Fruit fly (Drosophila melanogaster) whole organism, embryonic: ENCODE data around the gene bb8.
A peak's percentile ranks its signal among the peaks of the same experiment; 100 is the strongest.

Source experiments
- Adf1 ChIP-seq: fragments of 200-800 bp; sonication (Bioruptor generic); IDR thresholded peaks from 2 replicates; pipeline ENCODE4 v1.3.6; 2022; ENCODE audit warnings: missing biosample characterization, missing genetic modification characterization
- BEAF-32 ChIP-seq: fragments of 200-800 bp; sonication (Bioruptor generic); optimal IDR thresholded peaks from 3 replicates; lab custom pipeline; 2017; ENCODE audit warnings: missing biosample characterization, missing genetic modification characterization, mild to moderate bottlenecking, moderate library complexity, missing genetic modification reagents
- CG12769 ChIP-seq: fragments of 200-800 bp; sonication (Bioruptor generic); optimal IDR thresholded peaks from 2 replicates; lab custom pipeline; 2019; ENCODE audit warnings: missing biosample characterization, mild to moderate bottlenecking, missing genetic modification characterization, moderate library complexity
- CG13424 ChIP-seq: fragments of 200-800 bp; sonication (Bioruptor generic); optimal IDR thresholded peaks from 2 replicates; lab custom pipeline; 2019; ENCODE audit warnings: missing biosample characterization, mild to moderate bottlenecking, missing genetic modification characterization, moderate library complexity
- CG14710 ChIP-seq: fragments of 200-800 bp; sonication (Bioruptor generic); optimal IDR thresholded peaks from 3 replicates; lab custom pipeline; 2019; ENCODE audit warnings: missing biosample characterization, mild to moderate bottlenecking, missing genetic modification characterization, moderate library complexity
- CG1529 ChIP-seq: fragments of 200-800 bp; sonication (Bioruptor generic); optimal IDR thresholded peaks from 3 replicates; lab custom pipeline; 2018; ENCODE audit warnings: missing biosample characterization, missing genetic modification characterization
- CG15601 ChIP-seq: fragments of 200-800 bp; sonication (Bioruptor generic); optimal IDR thresholded peaks from 3 replicates; lab custom pipeline; 2019; ENCODE audit warnings: missing biosample characterization, mild to moderate bottlenecking, missing genetic modification characterization, moderate library complexity
- CG1603 ChIP-seq: fragments of 200-800 bp; sonication (Bioruptor generic); optimal IDR thresholded peaks from 2 replicates; lab custom pipeline; 2019; ENCODE audit warnings: missing biosample characterization, mild to moderate bottlenecking, missing genetic modification characterization, moderate library complexity
- CG17328 ChIP-seq: fragments of 200-800 bp; sonication (Bioruptor generic); IDR thresholded peaks from 2 replicates; pipeline ENCODE4 v1.3.6; 2022; ENCODE audit warnings: missing biosample characterization, missing genetic modification characterization
- CG17568 ChIP-seq: fragments of 200-800 bp; sonication (Bioruptor generic); optimal IDR thresholded peaks from 2 replicates; lab custom pipeline; 2018; ENCODE audit warnings: missing biosample characterization, mild to moderate bottlenecking, missing genetic modification characterization, moderate library complexity
- CG17829 ChIP-seq: fragments of 200-800 bp; optimal IDR thresholded peaks from 2 replicates; lab custom pipeline; 2019; ENCODE audit warnings: missing biosample characterization, mild to moderate bottlenecking, missing genetic modification characterization, moderate library complexity
- CG1832 ChIP-seq: fragments of 200-800 bp; sonication (Bioruptor generic); optimal IDR thresholded peaks from 2 replicates; lab custom pipeline; 2017; ENCODE audit warnings: missing biosample characterization, mild to moderate bottlenecking, missing genetic modification characterization, inconsistent platforms
- CG18599 ChIP-seq: fragments of 200-800 bp; sonication (Bioruptor generic); optimal IDR thresholded peaks from 3 replicates; lab custom pipeline; 2017; ENCODE audit warnings: missing biosample characterization, missing genetic modification characterization, mild to moderate bottlenecking, moderate library complexity, missing genetic modification reagents
- CG2202 ChIP-seq: fragments of 200-800 bp; sonication (Bioruptor generic); optimal IDR thresholded peaks from 2 replicates; lab custom pipeline; 2018; ENCODE audit warnings: missing biosample characterization, mild to moderate bottlenecking, missing genetic modification characterization
- CG2678 ChIP-seq: fragments of 200-800 bp; sonication (Bioruptor generic); optimal IDR thresholded peaks from 3 replicates; lab custom pipeline; 2019; ENCODE audit warnings: missing biosample characterization, mild to moderate bottlenecking, missing genetic modification characterization, moderate library complexity
- CG30020 ChIP-seq: fragments of 200-800 bp; optimal IDR thresholded peaks from 2 replicates; lab custom pipeline; 2019; ENCODE audit warnings: missing biosample characterization, mild to moderate bottlenecking, missing genetic modification characterization, moderate library complexity
- CG31441 ChIP-seq: fragments of 200-800 bp; sonication (Bioruptor generic); IDR thresholded peaks from 2 replicates; pipeline ENCODE4 v1.3.6; 2022; ENCODE audit warnings: missing biosample characterization, missing genetic modification characterization
- CG32767 ChIP-seq: fragments of 200-800 bp; sonication (Bioruptor generic); IDR thresholded peaks from 2 replicates; pipeline ENCODE4 v1.3.6; 2022; ENCODE audit warnings: missing biosample characterization, missing genetic modification characterization
- CG32772 ChIP-seq: fragments of 200-800 bp; sonication (Bioruptor generic); IDR thresholded peaks from 2 replicates; pipeline ENCODE4 v1.3.6; 2022; ENCODE audit warnings: missing biosample characterization, missing genetic modification characterization
- CG4328 ChIP-seq: fragments of 200-800 bp; sonication (Bioruptor generic); optimal IDR thresholded peaks from 3 replicates; lab custom pipeline; 2017; ENCODE audit warnings: missing biosample characterization, missing genetic modification reagents, missing genetic modification characterization
- CG7556 ChIP-seq: fragments of 200-800 bp; sonication (Bioruptor generic); optimal IDR thresholded peaks from 2 replicates; lab custom pipeline; 2017; ENCODE audit warnings: missing biosample characterization, mild to moderate bottlenecking, missing genetic modification characterization
- CG9727 ChIP-seq: fragments of 200-800 bp; sonication (Bioruptor generic); optimal IDR thresholded peaks from 3 replicates; lab custom pipeline; 2017; ENCODE audit warnings: missing biosample characterization, mild to moderate bottlenecking, missing genetic modification characterization
- CoRest ChIP-seq: fragments of 200-800 bp; sonication (Bioruptor generic); optimal IDR thresholded peaks from 3 replicates; lab custom pipeline; 2018; ENCODE audit warnings: missing biosample characterization, mild to moderate bottlenecking, missing genetic modification characterization, moderate library complexity
- Doc2 ChIP-seq: fragments of 200-800 bp; sonication (Bioruptor generic); IDR thresholded peaks from 2 replicates; pipeline ENCODE4 v1.3.6; 2022; ENCODE audit warnings: missing biosample characterization, missing genetic modification characterization
- Fer1 ChIP-seq: fragments of 200-800 bp; sonication (Bioruptor generic); optimal IDR thresholded peaks from 2 replicates; lab custom pipeline; 2017; ENCODE audit warnings: missing biosample characterization, mild to moderate bottlenecking, missing genetic modification characterization
- Hsf ChIP-seq: fragments of 200-800 bp; sonication (Bioruptor generic); optimal IDR thresholded peaks from 3 replicates; lab custom pipeline; 2016; ENCODE audit warnings: missing biosample characterization, missing genetic modification characterization
- Kr ChIP-seq: fragments of 200-800 bp; sonication (Bioruptor generic); optimal IDR thresholded peaks from 2 replicates; lab custom pipeline; 2017; ENCODE audit warnings: missing biosample characterization, mild to moderate bottlenecking, missing genetic modification characterization
- MESR4 ChIP-seq: fragments of 200-800 bp; sonication (Bioruptor generic); optimal IDR thresholded peaks from 2 replicates; lab custom pipeline; 2018; ENCODE audit warnings: missing biosample characterization, mild to moderate bottlenecking, missing genetic modification characterization, moderate library complexity
- Sox102F ChIP-seq: fragments of 200-800 bp; sonication (Bioruptor generic); optimal IDR thresholded peaks from 2 replicates; lab custom pipeline; 2018; ENCODE audit warnings: missing biosample characterization, mild to moderate bottlenecking, missing genetic modification characterization, moderate library complexity
- Xbp1 ChIP-seq: fragments of 200-800 bp; sonication (Bioruptor generic); optimal IDR thresholded peaks from 3 replicates; lab custom pipeline; 2016; ENCODE audit warnings: missing biosample characterization, mild to moderate bottlenecking, missing genetic modification characterization
- ap ChIP-seq: fragments of 200-800 bp; sonication (Bioruptor generic); IDR thresholded peaks from 2 replicates; pipeline ENCODE4 v1.3.6; 2022; ENCODE audit warnings: missing biosample characterization, missing genetic modification characterization
- cas ChIP-seq: fragments of 200-800 bp; sonication (Bioruptor generic); IDR thresholded peaks from 2 replicates; pipeline ENCODE4 v1.3.6; 2022; ENCODE audit warnings: missing biosample characterization, missing genetic modification characterization
- crc ChIP-seq: fragments of 200-800 bp; sonication (Bioruptor generic); optimal IDR thresholded peaks from 2 replicates; lab custom pipeline; 2016; ENCODE audit warnings: missing biosample characterization, missing genetic modification characterization
- crol ChIP-seq: fragments of 200-800 bp; sonication (Bioruptor generic); IDR thresholded peaks from 2 replicates; pipeline ENCODE4 v1.3.6; 2022; ENCODE audit warnings: missing biosample characterization, missing genetic modification characterization
- crp ChIP-seq, 2 experiments: fragments of 200-800 bp; sonication (Bioruptor generic); optimal IDR thresholded peaks; 2 replicates in 1 of 2; 3 replicates in 1 of 2; lab custom pipeline; 2017; ENCODE audit warnings: missing biosample characterization in 2 of 2, missing genetic modification characterization in 2 of 2, mild to moderate bottlenecking in 1 of 2, moderate library complexity in 1 of 2
- ewg ChIP-seq: fragments of 200-800 bp; sonication (Bioruptor generic); optimal IDR thresholded peaks from 3 replicates; lab custom pipeline; 2017; ENCODE audit warnings: mild to moderate bottlenecking, missing biosample characterization, missing genetic modification reagents, missing genetic modification characterization
- ftz-f1 ChIP-seq: fragments of 200-800 bp; sonication (Bioruptor generic); optimal IDR thresholded peaks from 2 replicates; lab custom pipeline; 2016; ENCODE audit warnings: missing biosample characterization, missing genetic modification characterization
- gcm ChIP-seq: fragments of 200-800 bp; sonication (Bioruptor generic); optimal IDR thresholded peaks from 2 replicates; lab custom pipeline; 2019; ENCODE audit warnings: missing biosample characterization, mild to moderate bottlenecking, missing genetic modification characterization, moderate library complexity
- gem ChIP-seq: fragments of 200-800 bp; sonication (Bioruptor generic); optimal IDR thresholded peaks from 2 replicates; lab custom pipeline; 2019; ENCODE audit warnings: missing biosample characterization, mild to moderate bottlenecking, missing genetic modification characterization, moderate library complexity
- inv ChIP-seq: fragments of 200-800 bp; sonication (Bioruptor generic); IDR thresholded peaks from 2 replicates; pipeline ENCODE4 v1.3.6; 2022; ENCODE audit warnings: missing biosample characterization, missing genetic modification characterization; ENCODE audit not compliant: partially characterized antibody
- pfk ChIP-seq: fragments of 200-800 bp; sonication (Bioruptor generic); optimal IDR thresholded peaks from 2 replicates; lab custom pipeline; 2018; ENCODE audit warnings: missing biosample characterization, mild to moderate bottlenecking, missing genetic modification characterization, moderate library complexity
- rib ChIP-seq: fragments of 200-800 bp; sonication (Bioruptor generic); IDR thresholded peaks from 2 replicates; pipeline ENCODE4 v1.3.6; 2022; ENCODE audit warnings: missing biosample characterization, missing genetic modification characterization
- ro ChIP-seq: fragments of 200-800 bp; sonication (Bioruptor generic); IDR thresholded peaks from 2 replicates; pipeline ENCODE4 v1.3.6; 2022; ENCODE audit warnings: missing biosample characterization, missing genetic modification characterization
- row ChIP-seq: fragments of 200-800 bp; sonication (Bioruptor generic); IDR thresholded peaks from 3 replicates; pipeline ENCODE4 v1.3.6; 2022; ENCODE audit warnings: missing biosample characterization, missing genetic modification characterization
- sim ChIP-seq: fragments of 200-800 bp; sonication (Bioruptor generic); IDR thresholded peaks from 2 replicates; pipeline ENCODE4 v1.3.6; 2022; ENCODE audit warnings: missing biosample characterization, missing genetic modification characterization
- tll ChIP-seq, 2 experiments: fragments of 200-800 bp in 1 of 2; fragments of >200 bp in 1 of 2; sonication (Bioruptor generic) in 1 of 2; optimal IDR thresholded peaks; 2 replicates each; lab custom pipeline; 2017 to 2019; ENCODE audit warnings: missing biosample characterization in 2 of 2, missing genetic modification characterization in 2 of 2, mild to moderate bottlenecking in 1 of 2, moderate library complexity in 1 of 2
- zf30C ChIP-seq: fragments of 200-800 bp; sonication (Bioruptor generic); optimal IDR thresholded peaks from 3 replicates; lab custom pipeline; 2018; ENCODE audit warnings: missing biosample characterization, mild to moderate bottlenecking, missing genetic modification characterization

bb8 gene

dm6 chr3R:23300091-23300918 is 10.3 kb upstream of the bb8 start (continued):
- TF ChIP-seq CoRest (tag; lab: Kevin White, UChicago) (peak; percentile 37), CG1529 (GFP tag; lab: Kevin White, UChicago) (peak; percentile 47), CG13424 (peak; percentile 16), crc (GFP tag; lab: Kevin White, UChicago) (no peak), CG12769 (tag; lab: Kevin White, UChicago) (no peak), gem (tag; lab: Kevin White, UChicago) (peak; percentile 78), Sox102F (GFP tag; lab: Kevin White, UChicago) (peak; percentile 32), CG2202 (tag; lab: Kevin White, UChicago) (peak; percentile 63), ap (GFP tag; lab: Robert Waterston, UW) (0 out of 2 replicates have a peak, but pooled peaks have one; percentile 17), CG15601 (tag; lab: Kevin White, UChicago) (peak; percentile 42), CG32772 (GFP tag; lab: Robert Waterston, UW) (no peak), Kr (GFP tag; lab: Kevin White, UChicago) (no peak), CG1832 (GFP tag; lab: Kevin White, UChicago) (no peak), CG4328 (GFP tag; lab: Kevin White, UChicago) (no peak), CG17829 (peak; percentile 26), BEAF-32 (no peak), CG2678 (tag; lab: Kevin White, UChicago) (peak; percentile 17), sim (GFP tag; lab: Robert Waterston, UW) (no peak), Doc2 (GFP tag; lab: Robert Waterston, UW) (no peak), Adf1 (GFP tag; lab: Robert Waterston, UW) (no peak), CG1603 (tag; lab: Kevin White, UChicago) (peak; percentile 64), Xbp1 (GFP tag; lab: Kevin White, UChicago) (peak; percentile 43), zf30C (peak; percentile 97), cas (GFP tag; lab: Robert Waterston, UW) (no peak), CG9727 (GFP tag; lab: Kevin White, UChicago) (peak; percentile 54), gcm (GFP tag; lab: Kevin White, UChicago) (peak; percentile 49), tll (GFP tag; optimal IDR thresholded peaks at IDR 0.05; lab: Kevin White, UChicago) (peak in 1 of 2 experiments; percentile 41), ftz-f1 (GFP tag; lab: Kevin White, UChicago) (no peak), CG17568 (GFP tag; lab: Kevin White, UChicago) (peak; percentile 20), Hsf (GFP tag; lab: Kevin White, UChicago) (peak; percentile 53), ewg (GFP tag; lab: Kevin White, UChicago) (peak; percentile 12), CG17328 (peak; percentile 68), crp (GFP tag; optimal IDR thresholded peaks at IDR 0.05; lab: Kevin White, UChicago) (peak in 1 of 2 experiments; percentile 19), MESR4 (GFP tag; lab: Kevin White, UChicago) (no peak), row (GFP tag; lab: Robert Waterston, UW) (peak; percentile 65), CG14710 (tag; lab: Kevin White, UChicago) (peak; percentile 11), CG32767 (GFP tag; lab: Robert Waterston, UW) (no peak), CG30020 (tag; lab: Kevin White, UChicago) (no peak), CG18599 (no peak), rib (GFP tag; lab: Robert Waterston, UW) (no peak), CG7556 (peak; percentile 46), ro (no peak), CG31441 (GFP tag; lab: Robert Waterston, UW) (no peak), Fer1 (no peak), inv (GFP tag; lab: Robert Waterston, UW) (no peak), pfk (GFP tag; lab: Kevin White, UChicago) (no peak), crol (GFP tag; lab: Robert Waterston, UW) (no peak)
